Fruit fly (Drosophila melanogaster) whole organism, embryonic: ENCODE data around the gene Pex5.

Experiments
- Atf-2 ChIP-seq: fragments of 200-800 bp; sonication (Bioruptor generic); optimal IDR thresholded peaks from 2 replicates; lab custom pipeline; 2016; ENCODE audit warnings: missing biosample characterization, missing genetic modification characterization
- Atf3 ChIP-seq: fragments of 200-800 bp; sonication (Bioruptor generic); optimal IDR thresholded peaks from 3 replicates; lab custom pipeline; 2016; ENCODE audit warnings: missing biosample characterization, missing genetic modification characterization
- Bteb2 ChIP-seq: fragments of 200-800 bp; sonication (Bioruptor generic); optimal IDR thresholded peaks from 2 replicates; lab custom pipeline; 2016; ENCODE audit warnings: missing biosample characterization, missing genetic modification characterization
- CG10431 ChIP-seq: fragments of 200-800 bp; sonication (Bioruptor generic); optimal IDR thresholded peaks from 3 replicates; lab custom pipeline; 2018; ENCODE audit warnings: missing biosample characterization, mild to moderate bottlenecking, missing genetic modification characterization
- CG10959 ChIP-seq: fragments of 200-800 bp; sonication (Bioruptor generic); IDR thresholded peaks from 2 replicates; pipeline ENCODE4 v1.3.6; 2022; ENCODE audit warnings: missing biosample characterization, missing genetic modification characterization
- CG11085 ChIP-seq: fragments of 200-800 bp; sonication (Bioruptor generic); IDR thresholded peaks from 2 replicates; pipeline ENCODE4 v1.3.6; 2022; ENCODE audit warnings: missing biosample characterization, missing genetic modification characterization
- CG12659 ChIP-seq: fragments of 200-800 bp; sonication (Bioruptor generic); optimal IDR thresholded peaks from 3 replicates; lab custom pipeline; 2017; ENCODE audit warnings: mild to moderate bottlenecking, missing biosample characterization, missing genetic modification reagents, missing genetic modification characterization
- CG13624 ChIP-seq: fragments of 200-800 bp; sonication (Bioruptor generic); optimal IDR thresholded peaks from 2 replicates; lab custom pipeline; 2016; ENCODE audit warnings: missing biosample characterization, missing genetic modification characterization
- CG13775 ChIP-seq: fragments of 200-800 bp; sonication (Bioruptor generic); optimal IDR thresholded peaks from 3 replicates; lab custom pipeline; 2017; ENCODE audit warnings: missing biosample characterization, mild to moderate bottlenecking, missing genetic modification characterization
- CG14014 ChIP-seq: fragments of 200-800 bp; sonication (Bioruptor generic); IDR thresholded peaks from 2 replicates; pipeline ENCODE4 v1.3.6; 2022; ENCODE audit warnings: missing biosample characterization, missing genetic modification characterization
- CG15696 ChIP-seq: fragments of 200-800 bp; sonication (Bioruptor generic); optimal IDR thresholded peaks from 2 replicates; lab custom pipeline; 2019; ENCODE audit warnings: missing biosample characterization, mild to moderate bottlenecking, missing genetic modification characterization, moderate library complexity
- CG16863 ChIP-seq: fragments of 200-800 bp; sonication (Bioruptor generic); optimal IDR thresholded peaks from 3 replicates; lab custom pipeline; 2016; ENCODE audit warnings: missing biosample characterization, missing genetic modification characterization
- CG17328 ChIP-seq: fragments of 200-800 bp; sonication (Bioruptor generic); IDR thresholded peaks from 2 replicates; pipeline ENCODE4 v1.3.6; 2022; ENCODE audit warnings: missing biosample characterization, missing genetic modification characterization
- CG18011 ChIP-seq: fragments of 200-800 bp; sonication (Bioruptor generic); optimal IDR thresholded peaks from 2 replicates; lab custom pipeline; 2017; ENCODE audit warnings: missing biosample characterization, missing genetic modification characterization, mild to moderate bottlenecking, moderate library complexity, missing genotype
- CG18476 ChIP-seq: fragments of 200-800 bp; sonication (Bioruptor generic); optimal IDR thresholded peaks from 2 replicates; lab custom pipeline; 2016; ENCODE audit warnings: missing biosample characterization, mild to moderate bottlenecking, missing genetic modification characterization
- CG31441 ChIP-seq: fragments of 200-800 bp; sonication (Bioruptor generic); IDR thresholded peaks from 2 replicates; pipeline ENCODE4 v1.3.6; 2022; ENCODE audit warnings: missing biosample characterization, missing genetic modification characterization
- CG3995 ChIP-seq: fragments of 200-800 bp; sonication (Bioruptor generic); optimal IDR thresholded peaks from 3 replicates; lab custom pipeline; 2016; ENCODE audit warnings: missing biosample characterization, missing genetic modification characterization
- CG4424 ChIP-seq: fragments of 200-800 bp; sonication (Bioruptor generic); optimal IDR thresholded peaks from 3 replicates; lab custom pipeline; 2016; ENCODE audit warnings: missing biosample characterization, missing genetic modification characterization
- CG4707 ChIP-seq: fragments of 200-800 bp; sonication (Bioruptor generic); optimal IDR thresholded peaks from 2 replicates; lab custom pipeline; 2018; ENCODE audit warnings: missing biosample characterization, mild to moderate bottlenecking, missing genetic modification characterization, moderate library complexity
- CG6654 ChIP-seq: fragments of 200-800 bp; sonication (Bioruptor generic); optimal IDR thresholded peaks from 2 replicates; lab custom pipeline; 2017; ENCODE audit warnings: missing biosample characterization, mild to moderate bottlenecking, missing genetic modification characterization
- CG6683 ChIP-seq: fragments of 200-800 bp; sonication (Bioruptor generic); optimal IDR thresholded peaks from 2 replicates; lab custom pipeline; 2017; ENCODE audit warnings: missing biosample characterization, mild to moderate bottlenecking, missing genetic modification characterization, missing genetic modification reagents
- CG6765 ChIP-seq: fragments of 200-800 bp; sonication (Bioruptor generic); optimal IDR thresholded peaks from 3 replicates; lab custom pipeline; 2017; ENCODE audit warnings: missing biosample characterization, mild to moderate bottlenecking, missing genetic modification characterization
- CG7372 ChIP-seq: fragments of 200-800 bp; sonication (Bioruptor generic); IDR thresholded peaks from 2 replicates; pipeline ENCODE4 v1.3.6; 2022; ENCODE audit warnings: missing biosample characterization, missing genetic modification characterization
- CG8388 ChIP-seq: fragments of 200-800 bp; sonication (Bioruptor generic); optimal IDR thresholded peaks from 2 replicates; lab custom pipeline; 2019; ENCODE audit warnings: missing biosample characterization, mild to moderate bottlenecking, missing genetic modification characterization, moderate library complexity
- CG8944 ChIP-seq: fragments of 200-800 bp; sonication (Bioruptor generic); optimal IDR thresholded peaks from 3 replicates; lab custom pipeline; 2016; ENCODE audit warnings: missing biosample characterization, missing genetic modification characterization
- CG9797 ChIP-seq: fragments of 200-800 bp; sonication (Bioruptor generic); optimal IDR thresholded peaks from 3 replicates; lab custom pipeline; 2018; ENCODE audit warnings: missing biosample characterization, mild to moderate bottlenecking, missing genetic modification characterization
- Doc3 ChIP-seq: fragments of 200-800 bp; sonication (Bioruptor generic); IDR thresholded peaks from 3 replicates; pipeline ENCODE4 v1.3.6; 2022; ENCODE audit warnings: missing biosample characterization, missing genetic modification characterization; ENCODE audit not compliant: partially characterized antibody
- Dref ChIP-seq: fragments of 200-800 bp; sonication (Bioruptor generic); IDR thresholded peaks from 2 replicates; pipeline ENCODE4 v1.3.6; 2022; ENCODE audit warnings: missing biosample characterization, missing genetic modification characterization
- Kr ChIP-seq: fragments of 200-800 bp; sonication (Bioruptor generic); optimal IDR thresholded peaks from 2 replicates; lab custom pipeline; 2017; ENCODE audit warnings: missing biosample characterization, mild to moderate bottlenecking, missing genetic modification characterization
- Lim3 ChIP-seq: fragments of 200-800 bp; sonication (Bioruptor generic); IDR thresholded peaks from 2 replicates; pipeline ENCODE4 v1.3.6; 2022; ENCODE audit warnings: missing biosample characterization, missing genetic modification characterization
- Mrtf ChIP-seq: fragments of 200-800 bp; sonication (Bioruptor generic); IDR thresholded peaks from 3 replicates; pipeline ENCODE4 v1.3.6; 2022; ENCODE audit warnings: missing biosample characterization, missing genetic modification characterization
- Xbp1 ChIP-seq: fragments of 200-800 bp; sonication (Bioruptor generic); optimal IDR thresholded peaks from 3 replicates; lab custom pipeline; 2016; ENCODE audit warnings: missing biosample characterization, mild to moderate bottlenecking, missing genetic modification characterization
- ab ChIP-seq: fragments of 200-800 bp; sonication (Bioruptor generic); optimal IDR thresholded peaks from 2 replicates; lab custom pipeline; 2016; ENCODE audit warnings: missing biosample characterization, missing genetic modification characterization
- chif ChIP-seq, 2 experiments: fragments of 200-800 bp; sonication (Bioruptor generic); optimal IDR thresholded peaks; 3 replicates each; lab custom pipeline; 2016; ENCODE audit warnings: missing biosample characterization in 2 of 2, missing genetic modification characterization in 2 of 2
- cwo ChIP-seq: fragments of 200-800 bp; sonication (Bioruptor generic); optimal IDR thresholded peaks from 3 replicates; lab custom pipeline; 2017; ENCODE audit warnings: missing biosample characterization, missing genetic modification characterization, mild to moderate bottlenecking, moderate library complexity, missing genetic modification reagents
- fd102C ChIP-seq: fragments of 200-800 bp; sonication (Bioruptor generic); optimal IDR thresholded peaks from 2 replicates; lab custom pipeline; 2018; ENCODE audit warnings: missing biosample characterization, mild to moderate bottlenecking, missing genetic modification characterization, moderate library complexity
- fd3F ChIP-seq: fragments of 200-800 bp; sonication (Bioruptor generic); optimal IDR thresholded peaks from 2 replicates; lab custom pipeline; 2018; ENCODE audit warnings: missing biosample characterization, mild to moderate bottlenecking, missing genetic modification characterization, moderate library complexity
- gcm2 ChIP-seq: fragments of 200-800 bp; sonication (Bioruptor generic); optimal IDR thresholded peaks from 2 replicates; lab custom pipeline; 2016; ENCODE audit warnings: missing biosample characterization, missing genetic modification characterization
- gem ChIP-seq: fragments of 200-800 bp; sonication (Bioruptor generic); optimal IDR thresholded peaks from 2 replicates; lab custom pipeline; 2019; ENCODE audit warnings: missing biosample characterization, mild to moderate bottlenecking, missing genetic modification characterization, moderate library complexity
- gro ChIP-seq: fragments of 200-800 bp; sonication (Bioruptor generic); optimal IDR thresholded peaks from 2 replicates; lab custom pipeline; 2016; ENCODE audit warnings: missing biosample characterization, missing genetic modification characterization
- hbn ChIP-seq: fragments of 200-800 bp; sonication (Bioruptor generic); IDR thresholded peaks from 2 replicates; pipeline ENCODE4 v1.3.6; 2022; ENCODE audit warnings: missing biosample characterization, missing genetic modification characterization; ENCODE audit not compliant: partially characterized antibody
- knrl ChIP-seq: fragments of 200-800 bp; sonication (Bioruptor generic); IDR thresholded peaks from 3 replicates; pipeline ENCODE4 v1.3.6; 2022; ENCODE audit warnings: missing biosample characterization, missing genetic modification characterization; ENCODE audit not compliant: partially characterized antibody
- lab ChIP-seq: fragments of 200-800 bp; sonication (Bioruptor generic); optimal IDR thresholded peaks from 3 replicates; lab custom pipeline; 2017; ENCODE audit warnings: missing biosample characterization, missing genetic modification characterization, mild to moderate bottlenecking, moderate library complexity, missing genetic modification reagents
- lbe ChIP-seq: fragments of 200-800 bp; sonication (Bioruptor generic); optimal IDR thresholded peaks from 2 replicates; lab custom pipeline; 2016; ENCODE audit warnings: missing biosample characterization, mild to moderate bottlenecking, missing genetic modification characterization
- pfk ChIP-seq: fragments of 200-800 bp; sonication (Bioruptor generic); optimal IDR thresholded peaks from 2 replicates; lab custom pipeline; 2018; ENCODE audit warnings: missing biosample characterization, mild to moderate bottlenecking, missing genetic modification characterization, moderate library complexity
- psq ChIP-seq: fragments of 200-800 bp; sonication (Bioruptor generic); optimal IDR thresholded peaks from 2 replicates; lab custom pipeline; 2017; ENCODE audit warnings: missing biosample characterization, missing genetic modification characterization
- seq ChIP-seq: fragments of 200-800 bp; sonication (Bioruptor generic); IDR thresholded peaks from 2 replicates; pipeline ENCODE4 v1.3.6; 2022; ENCODE audit warnings: missing biosample characterization, missing genetic modification characterization
- shn ChIP-seq: fragments of 200-800 bp; sonication (Bioruptor generic); optimal IDR thresholded peaks from 3 replicates; lab custom pipeline; 2016; ENCODE audit warnings: missing biosample characterization, missing genetic modification characterization
- tio ChIP-seq: fragments of 200-800 bp; sonication (Bioruptor generic); optimal IDR thresholded peaks from 2 replicates; lab custom pipeline; 2017; ENCODE audit warnings: missing biosample characterization, missing genetic modification characterization, inconsistent platforms
- vvl ChIP-seq: fragments of 200-800 bp; sonication (Bioruptor generic); IDR thresholded peaks from 2 replicates; pipeline ENCODE4 v1.3.6; 2022; ENCODE audit warnings: missing biosample characterization, missing genetic modification characterization
- wor ChIP-seq: fragments of 200-800 bp; sonication (Bioruptor generic); IDR thresholded peaks from 2 replicates; pipeline ENCODE4 v1.3.6; 2022; ENCODE audit warnings: missing biosample characterization, missing genetic modification characterization

The Pex5 gene

dm6 chrX:1858867-1859266, 10.0 kb downstream of the Pex5 start, which contains the start of gene Lamtor5 (continued):
- TF ChIP-seq CG9797 (GFP tag; lab: Kevin White, UChicago) (peak; percentile 53), gro (peak; percentile 23), CG7372 (GFP tag; lab: Robert Waterston, UW) (no peak), shn (GFP tag; lab: Kevin White, UChicago) (no peak), fd102C (GFP tag; lab: Kevin White, UChicago) (no peak), CG18011 (GFP tag; lab: Kevin White, UChicago) (peak; percentile 40), CG6765 (GFP tag; lab: Kevin White, UChicago) (no peak), CG31441 (peak; percentile 54), CG10431 (no peak), wor (no peak), chif (GFP tag; optimal IDR thresholded peaks at IDR 0.05; lab: Kevin White, UChicago) (peak in 1 of 2 experiments; percentile 37), CG8388 (GFP tag; lab: Kevin White, UChicago) (peak; percentile 18), ab (GFP tag; lab: Kevin White, UChicago) (no peak), Xbp1 (GFP tag; lab: Kevin White, UChicago) (peak; percentile 27), seq (GFP tag; lab: Robert Waterston, UW) (no peak), lbe (GFP tag; lab: Kevin White, UChicago) (no peak), Bteb2 (GFP tag; lab: Kevin White, UChicago) (no peak), lab (GFP tag; lab: Kevin White, UChicago) (peak; percentile 69), gem (peak; percentile 68), CG17328 (0 out of 2 replicates have a peak, but pooled peaks have one; percentile 39), gcm2 (GFP tag; lab: Kevin White, UChicago) (no peak), Doc3 (GFP tag; lab: Robert Waterston, UW) (no peak), cwo (GFP tag; lab: Kevin White, UChicago) (peak; percentile 27), Atf3 (peak; percentile 16), CG8944 (no peak), Mrtf (GFP tag; lab: Robert Waterston, UW) (no peak), Dref (GFP tag; lab: Robert Waterston, UW) (no peak), fd3F (GFP tag; lab: Kevin White, UChicago) (no peak), CG4424 (GFP tag; lab: Kevin White, UChicago) (no peak), CG13624 (peak; percentile 21), hbn (GFP tag; lab: Robert Waterston, UW) (no peak), CG16863 (GFP tag; lab: Kevin White, UChicago) (peak; percentile 29), CG10959 (no peak), CG3995 (GFP tag; lab: Kevin White, UChicago) (no peak), CG11085 (GFP tag; lab: Robert Waterston, UW) (no peak), CG6683 (GFP tag; lab: Kevin White, UChicago) (no peak), CG14014 (GFP tag; lab: Robert Waterston, UW) (peak; percentile 34; the same call in 1 of the 2 replicates), knrl (no peak), pfk (GFP tag; lab: Kevin White, UChicago) (no peak), CG4707 (peak; percentile 51), CG12659 (peak; percentile 61), Lim3 (no peak), Kr (no peak), CG13775 (GFP tag; lab: Kevin White, UChicago) (peak; percentile 45), tio (GFP tag; lab: Kevin White, UChicago) (no peak), CG15696 (tag; lab: Kevin White, UChicago) (peak; percentile 15), Atf-2 (GFP tag; lab: Kevin White, UChicago) (no peak), vvl (GFP tag; lab: Robert Waterston, UW) (0 out of 2 replicates have a peak, but pooled peaks have one; percentile 28), CG6654 (GFP tag; lab: Kevin White, UChicago) (no peak), CG18476 (GFP tag; lab: Kevin White, UChicago) (no peak), psq (GFP tag; lab: Kevin White, UChicago) (no peak)
